Worm (Caenorhabditis elegans): ENCODE results near the gene Y69A2AR.12.

DNA sequence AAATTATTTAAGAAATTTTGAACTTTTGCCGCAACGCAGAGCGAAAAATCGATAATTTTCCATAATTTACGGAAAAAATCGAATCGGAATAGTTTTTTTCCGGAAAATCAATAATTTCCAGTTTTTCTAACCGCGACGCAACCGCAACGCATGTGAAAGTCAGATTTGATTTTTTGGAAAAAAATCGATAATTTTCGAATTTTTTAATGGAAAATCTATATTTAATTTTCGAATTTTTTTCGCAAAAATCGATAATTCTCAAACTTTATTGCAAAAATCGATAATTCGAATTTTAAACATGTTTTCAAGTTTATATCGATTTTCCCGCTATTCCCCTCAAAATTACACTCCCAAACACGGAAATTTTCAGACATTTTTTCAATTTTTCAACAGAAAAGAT is 38.1 kb upstream of the Y69A2AR.12 start:
- no peak for TF ChIP-seq ZK185.1 (tag; optimal IDR thresholded peaks at IDR 0.05; ENCODE audit: poor library complexity, severe bottlenecking)
- TF ChIP-seq tlf-1 (GFP tag; optimal IDR thresholded peaks at IDR 0.05) = no peak
- no peak for TF ChIP-seq snpc-4 (GFP tag; optimal IDR thresholded peaks at IDR 0.05)
- TF ChIP-seq snpc-4 (tag; optimal IDR thresholded peaks at IDR 0.05) = no peak
- no peak for TF ChIP-seq D2030.7 (GFP tag; IDR thresholded peaks at IDR 0.05)
- no peak for TF ChIP-seq madf-3 (GFP tag; IDR thresholded peaks at IDR 0.05)
- TF ChIP-seq ama-1 (optimal IDR thresholded peaks at IDR 0.05) = no peak
- no peak for TF ChIP-seq ama-1 (GFP tag; optimal IDR thresholded peaks at IDR 0.05)
- no peak for TF ChIP-seq efl-1 (GFP tag; optimal IDR thresholded peaks at IDR 0.05)
- TF ChIP-seq ztf-28 (GFP tag; IDR thresholded peaks at IDR 0.05) = no peak
- no peak for TF ChIP-seq cebp-2 (GFP tag; IDR thresholded peaks at IDR 0.05)
- no peak for TF ChIP-seq F37B4.10 (GFP tag; IDR thresholded peaks at IDR 0.05)
- TF ChIP-seq pha-4 (tag; optimal IDR thresholded peaks at IDR 0.05) = no peak
- TF ChIP-seq let-526 (GFP tag; IDR thresholded peaks at IDR 0.05) = no peak
- no peak for TF ChIP-seq mel-28 (tag; optimal IDR thresholded peaks at IDR 0.05; ENCODE audit: borderline replicate concordance)
- TF ChIP-seq nfya-1 (tag; optimal IDR thresholded peaks at IDR 0.05; ENCODE audit: borderline replicate concordance, insufficient read depth) = no peak
